Worm (Caenorhabditis elegans) whole organism, L3 larva: ENCODE data around the gene B0001.7.

ENCODE experiments used
- R02D3.7 ChIP-seq: fragments of 150-350 bp; optimal IDR thresholded peaks from 2 replicates; lab custom pipeline; 2014; ENCODE audit warnings: missing biosample characterization, missing genetic modification characterization
- ama-1 ChIP-seq: fragments of 150-350 bp; optimal IDR thresholded peaks from 2 replicates; lab custom pipeline; 2018
- egl-27 ChIP-seq: sonication (generic microtip); optimal IDR thresholded peaks from 4 replicates; lab custom pipeline; 2017; ENCODE audit warnings: missing biosample characterization, missing genetic modification reagents, missing genetic modification characterization
- elt-1 ChIP-seq: fragments of 150-350 bp; optimal IDR thresholded peaks from 2 replicates; lab custom pipeline; 2014; ENCODE audit warnings: missing biosample characterization, missing genetic modification characterization
- elt-2 ChIP-seq: sonication (generic microtip); optimal IDR thresholded peaks from 2 replicates; lab custom pipeline; 2016; ENCODE audit warnings: missing genetic modification reagents, mild to moderate bottlenecking, missing genetic modification characterization, missing compliant biosample characterization
- elt-3 ChIP-seq, 3 experiments: fragments of 150-350 bp in 1 of 3; sonication (generic microtip) in 2 of 3; optimal IDR thresholded peaks; 2 replicates in 2 of 3; 4 replicates in 1 of 3; lab custom pipeline; 2014 to 2017; ENCODE audit warnings: missing biosample characterization in 3 of 3, missing genetic modification characterization in 3 of 3
- fkh-10 ChIP-seq: sonication (generic microtip); optimal IDR thresholded peaks from 2 replicates; lab custom pipeline; 2017; ENCODE audit warnings: missing biosample characterization, missing genetic modification reagents, missing genetic modification characterization
- lin-39 ChIP-seq: fragments of 150-350 bp; optimal IDR thresholded peaks from 2 replicates; lab custom pipeline; 2018; ENCODE audit warnings: missing biosample characterization, missing genetic modification reagents, missing genetic modification characterization
- mdl-1 ChIP-seq: fragments of 150-350 bp; optimal IDR thresholded peaks from 2 replicates; lab custom pipeline; 2014; ENCODE audit warnings: missing biosample characterization, missing genetic modification characterization
- nfya-1 ChIP-seq: sonication (generic microtip); optimal IDR thresholded peaks from 2 replicates; lab custom pipeline; 2017; ENCODE audit warnings: missing genetic modification characterization, mild to moderate bottlenecking, missing compliant biosample characterization, antibody characterized with exemption, moderate library complexity; ENCODE audit not compliant: insufficient read depth
- nhr-76 ChIP-seq: fragments of 150-350 bp; sonication (generic microtip); optimal IDR thresholded peaks from 5 replicates; lab custom pipeline; 2014; ENCODE audit warnings: missing biosample characterization, missing genetic modification characterization
- nhr-77 ChIP-seq: fragments of 150-350 bp; optimal IDR thresholded peaks from 2 replicates; lab custom pipeline; 2014; ENCODE audit warnings: missing biosample characterization, missing genetic modification characterization
- unc-62 ChIP-seq: fragments of 150-350 bp; sonication (generic microtip); optimal IDR thresholded peaks from 4 replicates; lab custom pipeline; 2014; ENCODE audit warnings: missing biosample characterization, missing genetic modification reagents, missing genetic modification characterization
- ztf-4 ChIP-seq: fragments of 150-350 bp; optimal IDR thresholded peaks from 2 replicates; lab custom pipeline; 2014; ENCODE audit warnings: missing biosample characterization, missing genetic modification characterization

DNA sequence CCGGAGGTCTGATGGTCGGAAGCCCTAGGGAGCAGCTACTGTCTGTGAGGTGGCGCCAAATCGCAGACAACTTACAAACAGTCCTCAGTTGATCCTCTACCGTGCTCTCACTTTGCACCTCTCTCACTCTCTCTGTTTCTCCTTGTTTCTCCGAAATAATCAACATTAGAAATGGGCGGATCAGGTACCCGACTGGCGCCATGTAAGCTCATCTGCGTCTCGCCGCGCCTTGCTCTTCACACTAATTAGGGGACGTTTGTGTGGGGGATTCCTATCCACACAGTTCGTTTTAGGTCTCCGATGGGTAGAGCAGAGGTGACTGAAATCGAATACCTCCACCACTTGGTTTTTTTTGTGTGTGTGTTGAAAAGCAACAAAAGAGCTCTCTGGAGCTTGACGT, 48.0 kb upstream of the B0001.7 start:
- TF ChIP-seq mdl-1 (no peak), elt-1 (tag; lab: Kevin White, UChicago) (no peak), R02D3.7 (tag; lab: Kevin White, UChicago) (no peak), unc-62 (no peak), fkh-10 (GFP tag; lab: Kevin White, UChicago) (no peak), nhr-76 (no peak), lin-39 (tag; lab: Kevin White, UChicago) (no peak), ztf-4 (tag; lab: Kevin White, UChicago) (no peak), nhr-77 (tag; lab: Kevin White, UChicago) (no peak), elt-2 (tag; lab: Kevin White, UChicago) (no peak), ama-1 (lab: Kevin White, UChicago) (no peak), egl-27 (no peak), elt-3 (tag; optimal IDR thresholded peaks at IDR 0.05; lab: Kevin White, UChicago) (no peak), nfya-1 (tag; lab: Kevin White, UChicago) (no peak)
